Fruit fly (Drosophila melanogaster): ENCODE data around the gene trc.
A peak's percentile ranks its signal among the peaks of the same experiment; 100 is the strongest.

Gene trc

dm6 chr3L:19870843-19871666 is 37.0 kb upstream of the trc start, which contains the start of the genes Rab8 and Usp32 (continued):
- TF ChIP-seq tna (GFP tag; IDR thresholded peaks at IDR 0.05; ENCODE audit: partially characterized antibody), result peak; percentile 60
- TF ChIP-seq CG6765 (GFP tag; optimal IDR thresholded peaks at IDR 0.05), result peak; percentile 31
- TF ChIP-seq ERR (GFP tag; optimal IDR thresholded peaks at IDR 0.05), result peak; percentile 60
- TF ChIP-seq CG32532 (GFP tag; IDR thresholded peaks at IDR 0.05), result peak; percentile 47; the same call in 1 of the 2 replicates
- 0 out of 2 replicates have a peak, but pooled peaks have one; percentile 37 for TF ChIP-seq Atf6 (GFP tag; IDR thresholded peaks at IDR 0.05)
- no peak for TF ChIP-seq CG6654 (GFP tag; optimal IDR thresholded peaks at IDR 0.05)
- TF ChIP-seq tll (GFP tag; optimal IDR thresholded peaks at IDR 0.05), result peak in 1 of 2 experiments; percentile 82
- TF ChIP-seq Abd-B (GFP tag; optimal IDR thresholded peaks at IDR 0.05), result no peak
- peak; percentile 73 for TF ChIP-seq CG18011 (GFP tag; optimal IDR thresholded peaks at IDR 0.05)
- peak; percentile 56 for TF ChIP-seq CG9437 (GFP tag; optimal IDR thresholded peaks at IDR 0.05)
- TF ChIP-seq HHEX (GFP tag; optimal IDR thresholded peaks at IDR 0.05), result peak; percentile 46
- TF ChIP-seq gro (GFP tag; optimal IDR thresholded peaks at IDR 0.05), result peak; percentile 65
- TF ChIP-seq CG10462 (GFP tag; optimal IDR thresholded peaks at IDR 0.05), result no peak
- peak; percentile 5 for TF ChIP-seq ac (GFP tag; optimal IDR thresholded peaks at IDR 0.05)
- TF ChIP-seq zfh1 (GFP tag; IDR thresholded peaks at IDR 0.05), result peak; percentile 42; the same call in 2 of the 3 replicates
- TF ChIP-seq CG1602 (GFP tag; optimal IDR thresholded peaks at IDR 0.05), result peak; percentile 20
- peak; percentile 62 for TF ChIP-seq vfl (GFP tag; optimal IDR thresholded peaks at IDR 0.05)
- TF ChIP-seq CG10321 (GFP tag; IDR thresholded peaks at IDR 0.05), result no peak
- TF ChIP-seq sima (GFP tag; optimal IDR thresholded peaks at IDR 0.05), result no peak
- TF ChIP-seq CG7271 (tag; optimal IDR thresholded peaks at IDR 0.05), result peak; percentile 22
- TF ChIP-seq twi (tag; optimal IDR thresholded peaks at IDR 0.05), result peak; percentile 40
- peak; percentile 61 for TF ChIP-seq Meics (GFP tag; optimal IDR thresholded peaks at IDR 0.05)
- peak; percentile 46 for TF ChIP-seq CG10654 (GFP tag; optimal IDR thresholded peaks at IDR 0.05)
- peak; percentile 83 for TF ChIP-seq CG7963 (GFP tag; IDR thresholded peaks at IDR 0.05; ENCODE audit: partially characterized antibody)
- TF ChIP-seq CG13424 (tag; optimal IDR thresholded peaks at IDR 0.05), result peak; percentile 28
- TF ChIP-seq gcm2 (GFP tag; optimal IDR thresholded peaks at IDR 0.05), result no peak
- peak; percentile 78 for TF ChIP-seq sens (GFP tag)
- peak; percentile 92 for TF ChIP-seq CG12659 (GFP tag; optimal IDR thresholded peaks at IDR 0.05)
- TF ChIP-seq Spps (tag; optimal IDR thresholded peaks at IDR 0.05), result no peak
- TF ChIP-seq slbo (GFP tag; IDR thresholded peaks at IDR 0.05), result peak; percentile 71
- no peak for TF ChIP-seq CG15269 (tag; optimal IDR thresholded peaks at IDR 0.05)
- no peak for TF ChIP-seq CG11504 (tag; optimal IDR thresholded peaks at IDR 0.05)
- no peak for TF ChIP-seq hkb (optimal IDR thresholded peaks at IDR 0.05)
- TF ChIP-seq hkb (GFP tag; IDR thresholded peaks at IDR 0.05), result no peak
- peak; percentile 78 for TF ChIP-seq stwl (tag; optimal IDR thresholded peaks at IDR 0.05)
- no peak for TF ChIP-seq pros (GFP tag; optimal IDR thresholded peaks at IDR 0.05)
- no peak for TF ChIP-seq dan (GFP tag; IDR thresholded peaks at IDR 0.05)
- peak; percentile 54 for TF ChIP-seq E2f2 (GFP tag; IDR thresholded peaks at IDR 0.05)
- TF ChIP-seq cg (GFP tag; optimal IDR thresholded peaks at IDR 0.05), result peak; percentile 61
- no peak for TF ChIP-seq Mrtf (GFP tag; IDR thresholded peaks at IDR 0.05)
- peak; percentile 53 for TF ChIP-seq maf-S (GFP tag; optimal IDR thresholded peaks at IDR 0.05)
- peak; percentile 88 for TF ChIP-seq chinmo (GFP tag; IDR thresholded peaks at IDR 0.05; ENCODE audit: partially characterized antibody)
- TF ChIP-seq Hr39 (optimal IDR thresholded peaks at IDR 0.05), result no peak
- no peak for TF ChIP-seq bcd (GFP tag; optimal IDR thresholded peaks at IDR 0.05)
- TF ChIP-seq CG12299 (tag; optimal IDR thresholded peaks at IDR 0.05), result peak; percentile 37
- TF ChIP-seq CG1792 (GFP tag; optimal IDR thresholded peaks at IDR 0.05), result peak; percentile 29
- peak; percentile 44; the same call in 1 of the 2 replicates for TF ChIP-seq CG11085 (GFP tag; IDR thresholded peaks at IDR 0.05)
- peak; percentile 73 for TF ChIP-seq HmgD (GFP tag; optimal IDR thresholded peaks at IDR 0.05)
- TF ChIP-seq p53 (GFP tag; optimal IDR thresholded peaks at IDR 0.05), result peak; percentile 64
